Fruit fly (Drosophila melanogaster) whole organism: ENCODE results near the gene Srr.

Source experiments
- CG8478 ChIP-seq: fragments of >200 bp; optimal IDR thresholded peaks from 2 replicates; lab custom pipeline; 2018; ENCODE audit warnings: inconsistent platforms
- psq ChIP-seq: fragments of >200 bp; optimal IDR thresholded peaks from 2 replicates; lab custom pipeline; 2017
- usp ChIP-seq: fragments of >200 bp; optimal IDR thresholded peaks from 2 replicates; lab custom pipeline; 2017; ENCODE audit warnings: missing biosample characterization, missing genetic modification characterization, mixed read lengths

dm6 chr3R:9393542-9394025, 28.4 kb downstream of the Srr start:
- TF ChIP-seq CG8478 (lab: Kevin White, UChicago) (no peak), psq (lab: Kevin White, UChicago) (no peak), usp (GFP tag; lab: Kevin White, UChicago) (no peak)
